Fruit fly (Drosophila melanogaster): ENCODE results near the gene zfh1.

The zfh1 gene

DNA sequence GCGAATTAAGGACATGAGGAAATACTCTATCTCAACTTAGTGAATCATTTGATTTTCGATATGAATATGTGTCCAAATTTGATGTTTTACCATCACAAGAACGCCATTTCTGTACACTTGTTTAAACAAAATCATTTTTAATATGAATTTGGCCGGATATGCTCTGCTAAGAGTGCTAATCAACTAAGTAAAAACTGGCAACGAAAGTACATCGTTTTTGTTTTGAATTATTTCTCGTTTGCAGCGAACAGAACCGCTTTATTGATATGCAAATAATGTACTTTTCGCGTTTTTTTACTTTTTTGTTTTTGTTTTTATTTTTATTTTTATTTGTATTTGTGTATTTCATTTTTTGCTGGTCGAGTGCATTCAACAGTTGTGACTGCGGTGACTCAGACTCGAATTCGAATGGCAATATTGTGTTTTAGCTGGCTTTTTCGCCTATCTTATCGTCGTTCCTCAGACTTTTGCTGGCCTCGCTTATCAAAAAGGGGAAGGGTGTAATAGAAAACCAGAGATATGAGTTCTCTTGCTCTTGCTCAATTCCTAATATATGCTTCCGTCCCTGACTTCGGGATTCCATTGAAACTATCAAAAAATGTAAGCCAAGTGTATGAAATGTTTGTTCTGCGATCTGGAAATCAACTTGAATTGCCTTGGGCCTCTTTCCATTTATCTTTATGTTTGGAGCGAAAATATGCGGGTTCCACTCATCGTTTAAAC, 45.7 kb downstream of the zfh1 start (continued):
- TF ChIP-seq org-1 (GFP tag; optimal IDR thresholded peaks at IDR 0.05) (no peak), CG10565 (GFP tag; optimal IDR thresholded peaks at IDR 0.05) (no peak), tgo (GFP tag; IDR thresholded peaks at IDR 0.05) (no peak), Nf-YA (GFP tag; IDR thresholded peaks at IDR 0.05) (no peak), run (tag; optimal IDR thresholded peaks at IDR 0.05) (no peak), zfh2 (GFP tag; optimal IDR thresholded peaks at IDR 0.05) (no peak), crc (GFP tag; optimal IDR thresholded peaks at IDR 0.05) (no peak), PHDP (tag; optimal IDR thresholded peaks at IDR 0.05) (no peak), exex (tag; optimal IDR thresholded peaks at IDR 0.05) (peak; percentile 75), slp2 (GFP tag; optimal IDR thresholded peaks at IDR 0.05) (no peak), gce (GFP tag; IDR thresholded peaks at IDR 0.05) (no peak), chinmo (GFP tag; IDR thresholded peaks at IDR 0.05; ENCODE audit: partially characterized antibody) (0 out of 4 replicates have a peak, but pooled peaks have one; percentile 57), Dfd (GFP tag; optimal IDR thresholded peaks at IDR 0.05) (no peak), twi (tag; optimal IDR thresholded peaks at IDR 0.05) (no peak), Blimp-1 (GFP tag; optimal IDR thresholded peaks at IDR 0.05) (no peak), vfl (GFP tag; optimal IDR thresholded peaks at IDR 0.05) (no peak), Dbx (GFP tag; IDR thresholded peaks at IDR 0.05) (no peak), CG5953 (GFP tag; IDR thresholded peaks at IDR 0.05) (no peak), BtbVII (GFP tag; optimal IDR thresholded peaks at IDR 0.05) (no peak), CG10274 (GFP tag; optimal IDR thresholded peaks at IDR 0.05) (no peak), gro (GFP tag; optimal IDR thresholded peaks at IDR 0.05) (no peak), gt (GFP tag; IDR thresholded peaks at IDR 0.05) (no peak), C15 (GFP tag; IDR thresholded peaks at IDR 0.05) (no peak), CTCF (GFP tag; optimal IDR thresholded peaks at IDR 0.05) (no peak), hb (GFP tag; IDR thresholded peaks at IDR 0.05; ENCODE audit: partially characterized antibody) (no peak), lbe (GFP tag; optimal IDR thresholded peaks at IDR 0.05) (peak; percentile 72), h (optimal IDR thresholded peaks at IDR 0.05) (no peak), CG11696 (GFP tag; IDR thresholded peaks at IDR 0.05) (no peak), Bdp1 (GFP tag; optimal IDR thresholded peaks at IDR 0.05) (no peak), Rfx (GFP tag; IDR thresholded peaks at IDR 0.05) (no peak), NFAT (GFP tag; IDR thresholded peaks at IDR 0.05) (no peak), CG11093 (GFP tag; IDR thresholded peaks at IDR 0.05) (no peak), Awh (GFP tag; IDR thresholded peaks at IDR 0.05) (no peak), ase (GFP tag; IDR thresholded peaks at IDR 0.05) (no peak), Atf-2 (GFP tag; optimal IDR thresholded peaks at IDR 0.05) (no peak), fd102C (GFP tag; optimal IDR thresholded peaks at IDR 0.05) (no peak), CG17802 (tag; optimal IDR thresholded peaks at IDR 0.05) (no peak), lilli (GFP tag; optimal IDR thresholded peaks at IDR 0.05) (peak; percentile 24), CG9817 (tag; optimal IDR thresholded peaks at IDR 0.05) (no peak), CG14441 (GFP tag; IDR thresholded peaks at IDR 0.05) (no peak), ATbp (GFP tag; optimal IDR thresholded peaks at IDR 0.05) (no peak), CG34376 (GFP tag; optimal IDR thresholded peaks at IDR 0.05) (peak; percentile 59), Meics (GFP tag; optimal IDR thresholded peaks at IDR 0.05) (no peak), CG17612 (GFP tag; IDR thresholded peaks at IDR 0.05) (no peak), CG14710 (tag; optimal IDR thresholded peaks at IDR 0.05) (no peak), sens (GFP tag) (no peak), ab (GFP tag; optimal IDR thresholded peaks at IDR 0.05) (no peak), CG11085 (GFP tag; IDR thresholded peaks at IDR 0.05) (no peak), Doc2 (GFP tag; IDR thresholded peaks at IDR 0.05) (no peak), croc (GFP tag; conservative IDR thresholded peaks at IDR 0.05) (no peak), Ada2b (GFP tag; IDR thresholded peaks at IDR 0.05) (no peak), amos (GFP tag; IDR thresholded peaks at IDR 0.05; ENCODE audit: partially characterized antibody) (no peak), Oaz (GFP tag; IDR thresholded peaks at IDR 0.05) (no peak)
